Fruit fly (Drosophila melanogaster) whole organism, wandering third instar larva: ENCODE results near the gene tho2.

Experiments
- Abd-B ChIP-seq: fragments of >200 bp; optimal IDR thresholded peaks from 2 replicates; lab custom pipeline; 2017; ENCODE audit warnings: missing biosample characterization, missing genetic modification characterization
- CG32264 ChIP-seq: fragments of 200-800 bp; sonication (Bioruptor generic); optimal IDR thresholded peaks from 2 replicates; lab custom pipeline; 2016; ENCODE audit warnings: missing biosample characterization, missing genetic modification characterization
- CG9705 ChIP-seq: fragments of 200-800 bp; sonication (Bioruptor generic); optimal IDR thresholded peaks from 2 replicates; lab custom pipeline; 2018; ENCODE audit warnings: missing biosample characterization, mild to moderate bottlenecking, missing genetic modification characterization
- CrebA ChIP-seq: fragments of 200-800 bp; sonication (Bioruptor generic); optimal IDR thresholded peaks from 2 replicates; lab custom pipeline; 2016; ENCODE audit warnings: missing biosample characterization, mild to moderate bottlenecking, missing genetic modification characterization, borderline replicate concordance
- Dfd ChIP-seq: fragments of >200 bp; optimal IDR thresholded peaks from 2 replicates; lab custom pipeline; 2017; ENCODE audit warnings: missing biosample characterization, missing genetic modification characterization
- Dif ChIP-seq: fragments of 200-275, 200-300 bp; sonication (Bioruptor generic); optimal IDR thresholded peaks from 2 replicates; lab custom pipeline; 2018; ENCODE audit warnings: missing biosample characterization, missing genetic modification characterization; ENCODE audit not compliant: partially characterized antibody
- GATAd ChIP-seq: sonication (Bioruptor generic); optimal IDR thresholded peaks from 2 replicates; lab custom pipeline; 2016; ENCODE audit warnings: missing biosample characterization, missing genetic modification characterization
- HLH106 ChIP-seq: fragments of 200-800 bp; optimal IDR thresholded peaks from 3 replicates; lab custom pipeline; 2019; ENCODE audit warnings: missing biosample characterization, mild to moderate bottlenecking, missing genetic modification characterization, moderate library complexity
- Hnf4 ChIP-seq: fragments of 200-800 bp; sonication (Bioruptor generic); optimal IDR thresholded peaks from 2 replicates; lab custom pipeline; 2016; ENCODE audit warnings: missing biosample characterization, mild to moderate bottlenecking, missing genetic modification characterization
- Hr78 ChIP-seq: fragments of >200 bp; optimal IDR thresholded peaks from 2 replicates; lab custom pipeline; 2017; ENCODE audit warnings: missing biosample characterization, missing genetic modification characterization
- Hr83 ChIP-seq: fragments of 200-300 bp; sonication (Bioruptor generic); optimal IDR thresholded peaks from 2 replicates; lab custom pipeline; 2016; ENCODE audit warnings: missing biosample characterization, mild to moderate bottlenecking, missing genetic modification characterization, moderate library complexity; ENCODE audit not compliant: poor library complexity, severe bottlenecking
- Jra ChIP-seq: sonication (Bioruptor generic); optimal IDR thresholded peaks from 2 replicates; lab custom pipeline; 2016; ENCODE audit warnings: missing biosample characterization, missing genetic modification characterization
- Mio ChIP-seq: sonication (Bioruptor generic); optimal IDR thresholded peaks from 2 replicates; lab custom pipeline; 2016; ENCODE audit warnings: missing biosample characterization, missing genetic modification characterization
- Myc ChIP-seq: fragments of >200 bp; optimal IDR thresholded peaks from 2 replicates; lab custom pipeline; 2017
- N ChIP-seq: fragments of >200 bp; optimal IDR thresholded peaks from 2 replicates; lab custom pipeline; 2018; ENCODE audit warnings: missing biosample characterization, missing external identifiers, missing genetic modification characterization
- OdsH ChIP-seq: fragments of 200-800 bp; sonication (Bioruptor generic); optimal IDR thresholded peaks from 2 replicates; lab custom pipeline; 2016; ENCODE audit warnings: missing biosample characterization, mild to moderate bottlenecking, missing genetic modification characterization
- Rel ChIP-seq, 2 experiments: fragments of 200-800 bp; sonication (Bioruptor generic) in 1 of 2; optimal IDR thresholded peaks; 2 replicates in 1 of 2; 3 replicates in 1 of 2; lab custom pipeline; 2016 to 2019; ENCODE audit warnings: mild to moderate bottlenecking in 2 of 2, missing biosample characterization in 2 of 2, missing genetic modification characterization in 2 of 2, moderate library complexity in 1 of 2
- Sp1 ChIP-seq: fragments of 200-800 bp; sonication (Bioruptor generic); optimal IDR thresholded peaks from 3 replicates; lab custom pipeline; 2019; ENCODE audit warnings: missing biosample characterization, mild to moderate bottlenecking, missing genetic modification characterization, moderate library complexity
- Vsx2 ChIP-seq: fragments of 200-300, 225-300 bp; sonication (Bioruptor generic); optimal IDR thresholded peaks from 2 replicates; lab custom pipeline; 2018; ENCODE audit warnings: missing biosample characterization, missing genetic modification characterization; ENCODE audit not compliant: partially characterized antibody
- br ChIP-seq: fragments of 200-800 bp; sonication (Bioruptor generic); optimal IDR thresholded peaks from 2 replicates; lab custom pipeline; 2016; ENCODE audit warnings: missing biosample characterization, missing genetic modification characterization
- brk ChIP-seq: fragments of 200-800 bp; sonication (Bioruptor generic); optimal IDR thresholded peaks from 2 replicates; lab custom pipeline; 2016; ENCODE audit warnings: missing biosample characterization, mild to moderate bottlenecking, missing genetic modification characterization
- dl ChIP-seq, 2 experiments: fragments of 175-275, 200-275 bp in 1 of 2; fragments of 200-275 bp in 1 of 2; sonication (Bioruptor generic); optimal IDR thresholded peaks; lab custom pipeline; 2018; ENCODE audit warnings: mild to moderate bottlenecking in 2 of 2, missing biosample characterization in 2 of 2, missing genetic modification characterization in 2 of 2, moderate library complexity in 2 of 2; ENCODE audit not compliant: partially characterized antibody in 2 of 2, insufficient read depth in 1 of 2
- dmrt93B ChIP-seq: fragments of 200-800 bp; sonication (Bioruptor generic); optimal IDR thresholded peaks from 2 replicates; lab custom pipeline; 2018; ENCODE audit warnings: missing biosample characterization, mild to moderate bottlenecking, missing genetic modification characterization
- dsf ChIP-seq: sonication (Bioruptor generic); optimal IDR thresholded peaks from 2 replicates; lab custom pipeline; 2016; ENCODE audit warnings: missing biosample characterization, missing genetic modification characterization, borderline replicate concordance
- ey ChIP-seq: fragments of 200-800 bp; sonication (Bioruptor generic); optimal IDR thresholded peaks from 2 replicates; lab custom pipeline; 2016; ENCODE audit warnings: missing biosample characterization, missing genetic modification characterization
- foxo ChIP-seq, 2 experiments: fragments of 200-800 bp; sonication (Bioruptor generic); optimal IDR thresholded peaks; 2 replicates in 1 of 2; 3 replicates in 1 of 2; lab custom pipeline; 2016 to 2017; ENCODE audit warnings: missing biosample characterization in 2 of 2, missing genetic modification characterization in 2 of 2
- fru ChIP-seq: fragments of 200-800 bp; sonication (Bioruptor generic); optimal IDR thresholded peaks from 3 replicates; lab custom pipeline; 2016; ENCODE audit warnings: missing biosample characterization, mild to moderate bottlenecking, missing genetic modification characterization
- h ChIP-seq: fragments of 200-800 bp; sonication (Bioruptor generic); optimal IDR thresholded peaks from 3 replicates; lab custom pipeline; 2016; ENCODE audit warnings: missing biosample characterization, mild to moderate bottlenecking, missing genetic modification characterization
- jim ChIP-seq: fragments of 175-275, 200-325 bp; sonication (Bioruptor generic); optimal IDR thresholded peaks from 2 replicates; lab custom pipeline; 2016; ENCODE audit warnings: missing biosample characterization, mild to moderate bottlenecking, missing genetic modification characterization
- lola ChIP-seq: fragments of >200 bp; optimal IDR thresholded peaks from 2 replicates; lab custom pipeline; 2017; ENCODE audit warnings: missing biosample characterization, missing genetic modification characterization
- pan ChIP-seq: fragments of >200 bp; optimal IDR thresholded peaks from 2 replicates; lab custom pipeline; 2017
- psq ChIP-seq: fragments of 200-800 bp; sonication (Bioruptor generic); optimal IDR thresholded peaks from 3 replicates; lab custom pipeline; 2017; ENCODE audit warnings: missing biosample characterization, mild to moderate bottlenecking, missing genetic modification characterization, moderate library complexity
- rgr ChIP-seq: fragments of 200-800 bp; sonication (Bioruptor generic); optimal IDR thresholded peaks from 3 replicates; lab custom pipeline; 2016; ENCODE audit warnings: missing biosample characterization, mild to moderate bottlenecking, missing genetic modification characterization
- sage ChIP-seq: fragments of 200-800 bp; sonication (Bioruptor generic); optimal IDR thresholded peaks from 2 replicates; lab custom pipeline; 2016; ENCODE audit warnings: missing biosample characterization, mild to moderate bottlenecking, missing genetic modification characterization
- sv ChIP-seq: fragments of 200-800 bp; sonication (Bioruptor generic); optimal IDR thresholded peaks from 3 replicates; lab custom pipeline; 2016; ENCODE audit warnings: missing biosample characterization, missing genetic modification characterization
- tai ChIP-seq: sonication (Bioruptor generic); optimal IDR thresholded peaks from 2 replicates; lab custom pipeline; 2016; ENCODE audit warnings: missing biosample characterization, missing genetic modification characterization
- usp ChIP-seq: fragments of >200 bp; optimal IDR thresholded peaks from 2 replicates; lab custom pipeline; 2017; ENCODE audit warnings: missing biosample characterization, missing genetic modification characterization
- woc ChIP-seq: sonication (Bioruptor generic); optimal IDR thresholded peaks from 2 replicates; lab custom pipeline; 2016; ENCODE audit warnings: missing biosample characterization, mild to moderate bottlenecking, missing genetic modification characterization

Gene tho2

dm6 chr2L:2179366-2179765 is 34.4 kb upstream of the tho2 start:
- TF ChIP-seq dmrt93B (no peak), sv (GFP tag; lab: Kevin White, UChicago) (peak; percentile 37), h (GFP tag; lab: Kevin White, UChicago) (peak; percentile 30)

dm6 chr2L:2178810-2179143 is 33.8 kb upstream of the tho2 start:
- TF ChIP-seq Dif (GFP tag; lab: Kevin White, UChicago) (no peak), Jra (GFP tag; lab: Kevin White, UChicago) (no peak), ey (GFP tag; lab: Kevin White, UChicago) (peak; percentile 13), psq (GFP tag; lab: Kevin White, UChicago) (no peak), CrebA (GFP tag; lab: Kevin White, UChicago) (no peak), foxo (GFP tag; optimal IDR thresholded peaks at IDR 0.05; lab: Kevin White, UChicago) (peak; percentile 14 to 34)

DNA sequence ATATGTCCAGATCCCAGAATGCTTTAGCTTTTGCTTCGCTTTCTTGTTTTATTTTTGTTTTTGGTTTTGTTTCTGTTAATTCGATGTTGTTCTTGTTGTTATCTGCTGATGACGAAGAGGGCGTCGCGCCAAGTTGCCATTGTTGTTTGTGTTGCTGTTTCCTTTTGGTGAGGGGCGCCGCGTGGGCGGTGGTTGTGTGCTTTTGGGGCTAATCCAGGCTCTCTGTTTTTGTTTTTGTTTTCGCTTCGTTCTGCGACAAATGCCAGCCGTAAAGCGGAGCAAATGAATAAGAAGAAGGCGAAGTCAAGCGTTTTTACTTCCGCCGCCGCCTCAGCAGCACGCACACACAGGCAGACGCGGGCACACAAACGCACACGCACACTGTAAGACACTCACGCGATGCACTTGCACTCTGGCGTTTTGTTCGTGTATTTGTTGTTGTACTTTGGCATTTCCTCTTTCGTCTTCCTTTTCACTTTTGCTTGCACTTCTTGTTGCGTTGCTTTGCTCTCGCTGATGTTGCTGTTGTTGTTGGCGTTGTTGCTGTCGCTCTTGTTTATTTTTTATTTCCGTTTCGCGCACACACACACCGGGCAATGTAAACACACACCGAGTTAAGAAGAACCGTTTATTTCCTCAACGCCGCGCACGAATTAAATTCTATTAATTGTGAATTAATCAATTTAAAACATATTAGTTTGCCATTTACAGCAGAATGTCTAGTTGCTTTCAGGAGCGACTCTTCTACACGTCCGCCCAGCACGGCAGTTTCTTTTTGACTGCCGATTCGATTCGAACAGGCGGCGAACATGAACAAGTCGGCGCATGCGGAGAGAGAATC is 33.2 kb upstream of the tho2 start, which contains the start of gene aop:
TSS of gene aop (minus strand) at position 786 of the 841 bp plus-strand sequence.
- no peak for TF ChIP-seq CG32264 (GFP tag; lab: Kevin White, UChicago)
- peak; percentile 18 for TF ChIP-seq HLH106 (tag; lab: Kevin White, UChicago)
- TF ChIP-seq Vsx2, result peak; percentile 54
- TF ChIP-seq Abd-B (GFP tag; lab: Kevin White, UChicago), result no peak
- TF ChIP-seq Mio, result no peak
- TF ChIP-seq Myc (lab: Kevin White, UChicago), result no peak
- TF ChIP-seq lola (GFP tag; lab: Kevin White, UChicago), result no peak
- TF ChIP-seq Hr78 (GFP tag; lab: Kevin White, UChicago), result no peak
- TF ChIP-seq woc (GFP tag; lab: Kevin White, UChicago), result no peak
- peak; percentile 67 for TF ChIP-seq Sp1 (GFP tag; lab: Kevin White, UChicago)
- no peak for TF ChIP-seq ey (GFP tag; lab: Kevin White, UChicago)
- no peak for TF ChIP-seq Rel (GFP tag; optimal IDR thresholded peaks at IDR 0.05; lab: Kevin White, UChicago)
- TF ChIP-seq Rel (tag; optimal IDR thresholded peaks at IDR 0.05; lab: Kevin White, UChicago), result peak; percentile 63
- peak; percentile 95 for TF ChIP-seq psq (GFP tag; lab: Kevin White, UChicago)
- no peak for TF ChIP-seq dmrt93B
- TF ChIP-seq jim (GFP tag; lab: Kevin White, UChicago), result no peak
- no peak for TF ChIP-seq sage (GFP tag; lab: Kevin White, UChicago)
- no peak for TF ChIP-seq br (GFP tag; lab: Kevin White, UChicago)
- TF ChIP-seq CrebA (GFP tag; lab: Kevin White, UChicago), result no peak
- TF ChIP-seq sv (GFP tag; lab: Kevin White, UChicago), result no peak
- TF ChIP-seq Dfd (GFP tag; lab: Kevin White, UChicago), result peak; percentile 50
- TF ChIP-seq GATAd (GFP tag; lab: Kevin White, UChicago), result no peak
- peak; percentile 11 for TF ChIP-seq fru
- peak; percentile 50 for TF ChIP-seq Hr83 (GFP tag; lab: Kevin White, UChicago)
- TF ChIP-seq OdsH (GFP tag; lab: Kevin White, UChicago), result no peak
- no peak for TF ChIP-seq brk (GFP tag; lab: Kevin White, UChicago)
- TF ChIP-seq tai, result no peak
- TF ChIP-seq Jra (GFP tag; lab: Kevin White, UChicago), result no peak
- TF ChIP-seq h (GFP tag; lab: Kevin White, UChicago), result peak; percentile 50
- TF ChIP-seq CG9705, result no peak
- TF ChIP-seq N (GFP tag; lab: Kevin White, UChicago), result no peak
- TF ChIP-seq dl (GFP tag; optimal IDR thresholded peaks at IDR 0.05; lab: Kevin White, UChicago; ENCODE audit: insufficient read depth in 1 of 2, partially characterized antibody in 2 of 2), result peak in 1 of 2 experiments; percentile 74
- no peak for TF ChIP-seq pan (lab: Kevin White, UChicago)
- TF ChIP-seq Hnf4 (GFP tag; lab: Kevin White, UChicago), result peak; percentile 4
- TF ChIP-seq Dif (GFP tag; lab: Kevin White, UChicago), result peak; percentile 68
- no peak for TF ChIP-seq foxo (GFP tag; optimal IDR thresholded peaks at IDR 0.05; lab: Kevin White, UChicago)
- TF ChIP-seq dsf (GFP tag; lab: Kevin White, UChicago), result no peak
- TF ChIP-seq rgr, result peak; percentile 59
- TF ChIP-seq usp (GFP tag; lab: Kevin White, UChicago), result no peak
- TF ChIP-seq, all 38 proteins: peak for 13
